Fruit fly (Drosophila melanogaster) whole organism, adult: Measurements from ENCODE around the gene Plod.

Experiments
- CG11617 ChIP-seq: fragments of 200-800 bp; sonication (Bioruptor generic); optimal IDR thresholded peaks from 2 replicates; lab custom pipeline; 2017; ENCODE audit warnings: mild to moderate bottlenecking, missing biosample characterization, missing genetic modification reagents, missing genetic modification characterization
- CG1620 ChIP-seq: fragments of 200-800 bp; sonication (Bioruptor generic); optimal IDR thresholded peaks from 2 replicates; lab custom pipeline; 2016; ENCODE audit warnings: missing biosample characterization, missing genetic modification characterization
- CG33017 ChIP-seq: fragments of 200-800 bp; sonication (Bioruptor generic); optimal IDR thresholded peaks from 2 replicates; lab custom pipeline; 2018; ENCODE audit warnings: missing biosample characterization, mild to moderate bottlenecking, missing genetic modification characterization, moderate library complexity
- Hr96 ChIP-seq: fragments of 200-800 bp; sonication (Bioruptor generic); optimal IDR thresholded peaks from 2 replicates; lab custom pipeline; 2016; ENCODE audit warnings: missing biosample characterization, missing genetic modification characterization
- bab1 ChIP-seq: fragments of 200-800 bp; sonication (Bioruptor generic); optimal IDR thresholded peaks from 3 replicates; lab custom pipeline; 2019; ENCODE audit warnings: missing biosample characterization, mild to moderate bottlenecking, missing genetic modification characterization, moderate library complexity
- ovo ChIP-seq: fragments of 200-800 bp; sonication (Bioruptor generic); optimal IDR thresholded peaks from 2 replicates; lab custom pipeline; 2016; ENCODE audit warnings: missing biosample characterization, missing genetic modification characterization
- pad ChIP-seq: fragments of 200-800 bp; sonication (Bioruptor generic); optimal IDR thresholded peaks from 3 replicates; lab custom pipeline; 2017; ENCODE audit warnings: missing biosample characterization, missing genetic modification characterization, mild to moderate bottlenecking, moderate library complexity, missing genetic modification reagents
- toe ChIP-seq: fragments of 200-800 bp; sonication (Bioruptor generic); optimal IDR thresholded peaks from 2 replicates; lab custom pipeline; 2016; ENCODE audit warnings: missing biosample characterization, missing genetic modification characterization

DNA sequence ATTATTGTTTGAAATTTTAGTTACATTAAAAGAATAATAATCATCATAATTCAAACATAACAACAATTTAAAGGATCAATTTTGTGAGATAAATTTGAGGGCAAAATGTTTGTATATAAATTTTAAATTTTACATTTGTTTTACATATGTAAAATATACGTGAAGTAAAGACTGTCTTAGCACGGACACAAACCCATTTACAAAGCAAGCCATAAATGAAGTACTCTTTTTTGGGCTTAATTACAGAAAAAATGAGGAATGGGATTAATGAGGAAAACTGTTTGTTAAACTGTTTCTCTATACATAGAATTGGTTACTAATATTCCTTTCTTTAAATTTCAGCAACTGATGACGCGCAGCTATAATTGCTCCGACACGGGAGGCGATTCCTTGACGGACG lies 18.8 kb upstream of the Plod start:
- TF ChIP-seq CG33017 (tag; lab: Kevin White, UChicago) (no peak), bab1 (GFP tag; lab: Kevin White, UChicago) (no peak), CG1620 (GFP tag; lab: Kevin White, UChicago) (no peak), Hr96 (no peak), pad (GFP tag; lab: Kevin White, UChicago) (no peak), ovo (GFP tag; lab: Kevin White, UChicago) (no peak), toe (no peak), CG11617 (GFP tag; lab: Kevin White, UChicago) (no peak)
